Fruit fly (Drosophila melanogaster): ENCODE data around the gene CG12608.

CG12608 gene

DNA sequence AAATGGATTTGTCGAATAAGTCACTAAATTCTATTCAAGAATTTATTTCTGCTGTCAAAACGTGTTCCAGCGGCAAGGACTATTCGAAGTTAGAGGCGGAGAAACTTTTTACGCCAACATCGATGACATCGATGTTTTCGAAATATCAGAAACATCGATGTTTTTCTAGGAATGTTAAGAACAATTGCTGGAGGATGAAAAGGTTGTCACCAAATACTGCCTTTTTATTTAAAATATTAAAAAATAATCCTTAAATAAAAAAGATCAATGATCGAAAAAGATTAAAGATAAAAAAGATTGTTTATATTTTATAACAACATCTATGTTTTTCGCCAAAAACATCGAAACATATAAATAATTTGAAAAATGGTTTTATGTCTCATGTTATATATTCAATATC, 2.4 kb downstream of the CG12608 start, which contains the start of gene CG9123:
Gene CG9123 (minus strand): TSS at position 101 of the 400 bp plus-strand sequence.
- TF ChIP-seq CG14711 (tag; optimal IDR thresholded peaks at IDR 0.05) (no peak), CG7101 (tag; optimal IDR thresholded peaks at IDR 0.05) (no peak), CG33017 (tag; optimal IDR thresholded peaks at IDR 0.05) (no peak), Crg-1 (GFP tag; optimal IDR thresholded peaks at IDR 0.05) (no peak), ovo (GFP tag; optimal IDR thresholded peaks at IDR 0.05) (no peak), cic (GFP tag; optimal IDR thresholded peaks at IDR 0.05) (no peak), CG1620 (GFP tag; optimal IDR thresholded peaks at IDR 0.05) (no peak), bab1 (GFP tag; optimal IDR thresholded peaks at IDR 0.05) (no peak), kay (GFP tag; ENCODE audit: borderline replicate concordance) (no peak), CG5204 (GFP tag; optimal IDR thresholded peaks at IDR 0.05) (no peak), Clk (GFP tag; optimal IDR thresholded peaks at IDR 0.05) (no peak), cnc (optimal IDR thresholded peaks at IDR 0.05) (no peak), CG7045 (GFP tag; optimal IDR thresholded peaks at IDR 0.05) (no peak), Hr96 (GFP tag; optimal IDR thresholded peaks at IDR 0.05) (no peak), tj (GFP tag; optimal IDR thresholded peaks at IDR 0.05) (no peak), CG12768 (GFP tag; optimal IDR thresholded peaks at IDR 0.05) (no peak), toe (GFP tag; optimal IDR thresholded peaks at IDR 0.05) (no peak), Mnt (GFP tag; optimal IDR thresholded peaks at IDR 0.05) (no peak), CG11617 (GFP tag; optimal IDR thresholded peaks at IDR 0.05) (no peak), pad (GFP tag; optimal IDR thresholded peaks at IDR 0.05) (no peak)

DNA sequence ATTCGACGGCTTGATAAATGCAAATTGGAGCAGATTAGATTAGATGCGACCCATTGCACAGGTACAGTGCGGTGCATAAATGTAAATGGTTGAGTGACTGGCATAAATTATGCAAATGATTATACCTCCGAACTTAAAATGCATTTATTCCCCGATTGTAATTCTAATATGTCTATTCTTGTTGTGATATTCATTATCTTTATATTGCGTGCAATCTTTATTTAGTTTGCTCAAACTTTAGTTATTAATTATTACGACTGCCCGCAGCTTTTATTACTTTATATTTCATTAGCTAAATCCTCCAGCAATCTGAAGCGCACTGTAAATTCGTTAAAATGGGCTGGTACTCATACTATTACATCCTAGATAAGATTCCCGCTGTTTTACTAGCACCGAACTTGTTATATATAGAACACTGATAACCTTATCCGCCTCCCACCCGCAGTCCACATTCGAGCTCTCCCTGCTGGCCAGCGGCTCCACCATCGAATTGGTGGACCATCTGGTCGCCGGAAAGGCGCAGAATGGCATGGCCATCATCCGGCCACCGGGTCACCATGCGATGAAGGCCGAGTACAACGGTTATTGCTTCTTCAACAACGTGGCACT, 8.5 kb downstream of the CG12608 start:
- TF ChIP-seq ovo (GFP tag; optimal IDR thresholded peaks at IDR 0.05) (no peak), pad (GFP tag; optimal IDR thresholded peaks at IDR 0.05) (peak; percentile 48), CG14711 (tag; optimal IDR thresholded peaks at IDR 0.05) (peak; percentile 71), CG11617 (GFP tag; optimal IDR thresholded peaks at IDR 0.05) (peak; percentile 75), tj (GFP tag; optimal IDR thresholded peaks at IDR 0.05) (peak; percentile 56), Hr96 (GFP tag; optimal IDR thresholded peaks at IDR 0.05) (peak; percentile 43), bab1 (GFP tag; optimal IDR thresholded peaks at IDR 0.05) (no peak), CG12768 (GFP tag; optimal IDR thresholded peaks at IDR 0.05) (peak; percentile 43), CG1620 (GFP tag; optimal IDR thresholded peaks at IDR 0.05) (no peak), Clk (GFP tag; optimal IDR thresholded peaks at IDR 0.05) (no peak), kay (GFP tag; ENCODE audit: borderline replicate concordance) (no peak), CG7045 (GFP tag; optimal IDR thresholded peaks at IDR 0.05) (peak; percentile 43), CG33017 (tag; optimal IDR thresholded peaks at IDR 0.05) (peak; percentile 61), Crg-1 (GFP tag; optimal IDR thresholded peaks at IDR 0.05) (no peak), CG7101 (tag; optimal IDR thresholded peaks at IDR 0.05) (peak; percentile 77), cnc (optimal IDR thresholded peaks at IDR 0.05) (peak; percentile 36 to 79), Mnt (GFP tag; optimal IDR thresholded peaks at IDR 0.05) (peak; percentile 48), toe (GFP tag; optimal IDR thresholded peaks at IDR 0.05) (no peak), CG5204 (GFP tag; optimal IDR thresholded peaks at IDR 0.05) (no peak), cic (GFP tag; optimal IDR thresholded peaks at IDR 0.05) (peak; percentile 87)

DNA sequence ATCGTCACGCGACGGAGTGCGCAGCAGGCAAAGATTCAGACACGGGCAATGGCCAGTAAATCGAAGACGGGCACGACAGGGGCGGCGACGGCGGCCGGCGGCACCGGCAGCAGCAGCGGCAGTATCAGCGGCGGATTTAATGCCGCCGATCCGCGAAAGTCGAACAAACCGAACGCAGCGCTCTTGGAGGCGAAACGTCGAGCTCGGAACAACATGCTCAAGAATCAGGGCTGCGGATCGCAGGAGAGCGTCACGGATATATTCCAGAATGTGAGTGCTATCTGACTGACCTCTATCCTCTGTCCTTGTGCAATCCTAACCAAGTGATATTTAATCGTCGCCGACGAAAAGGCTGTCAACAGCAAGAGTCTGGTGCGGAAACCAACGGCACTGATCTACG, 9.4 kb downstream of the CG12608 start:
- peak; percentile 26 for TF ChIP-seq Mnt (GFP tag; optimal IDR thresholded peaks at IDR 0.05)
- TF ChIP-seq CG7045 (GFP tag; optimal IDR thresholded peaks at IDR 0.05), result no peak

DNA sequence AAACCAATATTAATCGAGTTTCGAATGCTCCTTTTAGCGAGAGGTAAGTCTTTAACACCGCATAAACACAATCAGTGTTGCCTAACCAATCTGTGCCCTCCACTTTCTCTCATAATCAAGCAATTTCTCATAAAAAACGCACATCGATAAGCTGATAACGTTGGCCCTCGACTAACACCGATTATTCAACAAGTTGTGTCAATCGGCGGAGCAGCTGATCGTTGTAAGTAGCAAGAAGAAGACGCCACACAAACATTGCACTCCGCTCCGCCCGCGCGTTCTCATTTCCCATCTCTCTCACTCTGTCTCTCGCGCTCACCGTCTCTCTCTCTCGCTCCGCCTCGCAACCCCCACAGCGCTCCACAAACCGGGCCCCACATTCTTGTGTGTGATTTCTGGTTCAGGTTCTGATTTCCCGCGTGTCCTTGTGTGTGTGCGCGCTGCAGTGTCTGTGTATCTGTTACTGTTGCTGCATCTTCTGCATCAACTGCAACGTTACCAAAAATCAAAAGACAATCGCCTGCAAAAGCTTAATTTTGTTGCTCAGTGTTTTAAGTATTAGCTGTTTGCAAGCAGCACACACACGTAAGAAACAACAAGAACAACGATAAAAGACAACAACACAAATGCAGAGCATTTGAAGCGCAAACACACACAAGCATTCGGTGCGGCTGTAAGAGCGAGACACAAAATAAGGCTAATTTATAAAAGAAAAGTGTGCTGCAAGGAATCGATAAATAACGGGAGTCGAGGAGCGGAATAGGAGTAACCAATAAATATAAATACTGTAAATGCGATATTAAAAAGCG, 11.2 kb downstream of the CG12608 start, which contains the start of the genes CG9114 and HDAC6:
Gene CG9114 (minus strand): TSS at position 89 of the 809 bp plus-strand sequence.
Gene HDAC6 (plus strand): TSS at position 245 of the 809 bp plus-strand sequence.
- peak; percentile 97 for TF ChIP-seq pad (GFP tag; optimal IDR thresholded peaks at IDR 0.05)
- peak; percentile 14 for TF ChIP-seq CG7101 (tag; optimal IDR thresholded peaks at IDR 0.05)
- no peak for TF ChIP-seq cnc (optimal IDR thresholded peaks at IDR 0.05)
- no peak for TF ChIP-seq CG5204 (GFP tag; optimal IDR thresholded peaks at IDR 0.05)
- no peak for TF ChIP-seq CG1620 (GFP tag; optimal IDR thresholded peaks at IDR 0.05)
- peak; percentile 20 for TF ChIP-seq CG14711 (tag; optimal IDR thresholded peaks at IDR 0.05)
- no peak for TF ChIP-seq Hr96 (GFP tag; optimal IDR thresholded peaks at IDR 0.05)
- no peak for TF ChIP-seq Crg-1 (GFP tag; optimal IDR thresholded peaks at IDR 0.05)
- peak; percentile 76 for TF ChIP-seq ovo (GFP tag; optimal IDR thresholded peaks at IDR 0.05)
- TF ChIP-seq CG11617 (GFP tag; optimal IDR thresholded peaks at IDR 0.05), result peak; percentile 3
- TF ChIP-seq CG12768 (GFP tag; optimal IDR thresholded peaks at IDR 0.05), result peak; percentile 47
- TF ChIP-seq CG7045 (GFP tag; optimal IDR thresholded peaks at IDR 0.05), result peak; percentile 1
- TF ChIP-seq CG33017 (tag; optimal IDR thresholded peaks at IDR 0.05), result no peak
- TF ChIP-seq Mnt (GFP tag; optimal IDR thresholded peaks at IDR 0.05), result peak; percentile 70
- no peak for TF ChIP-seq bab1 (GFP tag; optimal IDR thresholded peaks at IDR 0.05)
- TF ChIP-seq kay (GFP tag; ENCODE audit: borderline replicate concordance), result no peak
- no peak for TF ChIP-seq toe (GFP tag; optimal IDR thresholded peaks at IDR 0.05)
- peak; percentile 78 for TF ChIP-seq cic (GFP tag; optimal IDR thresholded peaks at IDR 0.05)
- no peak for TF ChIP-seq Clk (GFP tag; optimal IDR thresholded peaks at IDR 0.05)
- peak; percentile 37 for TF ChIP-seq tj (GFP tag; optimal IDR thresholded peaks at IDR 0.05)

DNA sequence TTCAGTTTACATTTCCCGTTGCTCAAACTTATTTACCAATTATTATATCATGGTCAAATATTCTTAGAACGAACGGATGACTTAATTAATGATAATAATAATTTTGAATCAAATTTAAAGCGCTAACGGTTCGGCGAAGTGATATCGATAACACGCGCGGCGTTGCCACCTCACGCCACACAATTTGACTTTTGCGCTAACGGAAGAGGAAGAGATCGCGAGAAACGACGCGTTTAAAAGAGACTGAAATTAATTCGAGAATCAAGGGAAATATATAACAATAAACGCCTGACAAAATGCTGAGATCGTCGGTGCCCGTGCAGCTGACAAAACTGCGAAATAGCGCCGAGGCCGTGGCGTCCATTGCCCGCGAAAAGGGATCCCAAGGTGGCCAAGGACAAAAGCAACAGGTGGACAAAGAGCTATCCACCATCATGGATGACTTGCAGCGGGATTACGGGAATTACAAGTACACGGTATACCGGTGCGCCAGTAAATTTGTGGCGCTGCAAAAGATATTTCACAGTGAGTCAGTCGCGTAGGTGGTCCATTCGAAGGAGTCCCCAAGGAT, 16.2 kb downstream of the CG12608 start, which contains the start of gene dah:
Gene dah (plus strand): TSS at position 195 of the 571 bp plus-strand sequence.
- TF ChIP-seq CG11617 (GFP tag; optimal IDR thresholded peaks at IDR 0.05) (no peak), cnc (optimal IDR thresholded peaks at IDR 0.05) (no peak), CG5204 (GFP tag; optimal IDR thresholded peaks at IDR 0.05) (no peak), toe (GFP tag; optimal IDR thresholded peaks at IDR 0.05) (no peak), Hr96 (GFP tag; optimal IDR thresholded peaks at IDR 0.05) (no peak), CG7101 (tag; optimal IDR thresholded peaks at IDR 0.05) (no peak), cic (GFP tag; optimal IDR thresholded peaks at IDR 0.05) (no peak), bab1 (GFP tag; optimal IDR thresholded peaks at IDR 0.05) (no peak), kay (GFP tag; ENCODE audit: borderline replicate concordance) (no peak), CG14711 (tag; optimal IDR thresholded peaks at IDR 0.05) (no peak), CG1620 (GFP tag; optimal IDR thresholded peaks at IDR 0.05) (no peak), CG7045 (GFP tag; optimal IDR thresholded peaks at IDR 0.05) (no peak)

All from whole organism, adult.